Worm (Caenorhabditis elegans): ENCODE measurements around the gene evl-14.

Gene evl-14

ce11 chrIII:4313061-4313962 lies at the start of gene evl-14, which contains the start of gene dcn-1:
Gene evl-14, minus strand, starts transcription at chrIII:4313128.
Gene dcn-1, plus strand, starts transcription at chrIII:4313912.
- TF ChIP-seq dao-5 (tag; optimal IDR thresholded peaks at IDR 0.05) (no peak), W03F9.2 (tag; optimal IDR thresholded peaks at IDR 0.05) (peak; percentile 50)

ce11 chrIII:4362332-4362731 lies 49.4 kb upstream of the evl-14 start:
- TF ChIP-seq him-1 (tag; optimal IDR thresholded peaks at IDR 0.05) (no peak), W03F9.2 (tag; optimal IDR thresholded peaks at IDR 0.05) (no peak), dao-5 (tag; optimal IDR thresholded peaks at IDR 0.05) (no peak)

DNA sequence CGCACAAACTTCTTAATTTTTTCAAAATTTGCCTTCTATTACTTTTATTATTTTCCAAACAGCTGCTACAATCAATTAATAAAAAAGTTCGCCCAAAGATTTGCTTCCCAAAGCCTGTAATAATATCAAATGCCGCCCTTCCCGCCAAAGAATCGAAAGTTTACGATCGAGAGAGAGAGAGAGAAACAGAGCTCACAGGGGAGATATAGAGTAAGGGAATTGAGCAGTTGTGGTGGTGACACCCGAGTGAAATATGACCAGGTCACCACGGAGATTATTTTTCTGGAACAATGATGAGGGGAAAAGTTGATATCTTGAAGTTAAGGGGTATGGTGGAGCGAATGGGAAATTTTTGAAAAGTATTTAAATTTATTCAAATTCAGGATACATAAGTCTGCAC lies 47.0 kb upstream of the evl-14 start:
- TF ChIP-seq W03F9.2 (tag; optimal IDR thresholded peaks at IDR 0.05) (no peak), dao-5 (tag; optimal IDR thresholded peaks at IDR 0.05) (no peak), him-1 (tag; optimal IDR thresholded peaks at IDR 0.05) (no peak)

DNA sequence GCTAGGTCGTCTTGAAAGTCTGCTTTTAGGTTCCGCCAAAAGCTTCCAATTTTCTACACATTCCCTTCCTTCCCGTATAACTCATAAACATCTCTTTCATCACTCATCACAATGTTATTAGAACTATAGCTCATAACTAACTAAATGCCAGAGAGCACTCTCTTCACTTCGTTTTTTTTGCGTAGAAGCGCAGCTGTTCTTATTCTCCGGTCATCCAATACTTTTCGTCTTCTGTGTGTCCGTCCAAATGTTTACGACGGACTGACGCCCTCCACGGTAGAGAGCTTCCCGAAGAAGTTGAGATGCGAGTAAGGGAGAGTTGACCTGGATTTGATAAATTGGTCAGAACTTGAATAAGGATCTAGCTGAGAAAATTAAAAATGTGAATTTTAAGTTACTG lies 46.3 kb upstream of the evl-14 start:
- TF ChIP-seq him-1 (tag; optimal IDR thresholded peaks at IDR 0.05) (no peak), W03F9.2 (tag; optimal IDR thresholded peaks at IDR 0.05) (no peak), dao-5 (tag; optimal IDR thresholded peaks at IDR 0.05) (no peak)

- TF ChIP-seq him-1 (tag; optimal IDR thresholded peaks at IDR 0.05) (no peak), dao-5 (tag; optimal IDR thresholded peaks at IDR 0.05) (no peak), W03F9.2 (tag; optimal IDR thresholded peaks at IDR 0.05) (no peak)
These were observed 45.4 kb upstream of the evl-14 start for ce11 chrIII:4358345-4358744.

ce11 chrIII:4357438-4357837 lies 44.5 kb upstream of the evl-14 start:
- TF ChIP-seq dao-5 (tag; optimal IDR thresholded peaks at IDR 0.05) = no peak
- no peak for TF ChIP-seq W03F9.2 (tag; optimal IDR thresholded peaks at IDR 0.05)
- TF ChIP-seq him-1 (tag; optimal IDR thresholded peaks at IDR 0.05) = no peak

- TF ChIP-seq him-1 (tag; optimal IDR thresholded peaks at IDR 0.05) = no peak
- no peak for TF ChIP-seq W03F9.2 (tag; optimal IDR thresholded peaks at IDR 0.05)
- TF ChIP-seq dao-5 (tag; optimal IDR thresholded peaks at IDR 0.05) = no peak
These were observed 43.5 kb upstream of the evl-14 start, which contains the start of gene mnp-1 for ce11 chrIII:4356384-4356783. Gene mnp-1, plus strand, starts transcription at chrIII:4356594.

- TF ChIP-seq him-1 (tag; optimal IDR thresholded peaks at IDR 0.05) = no peak
These were observed 36.9 kb upstream of the evl-14 start, which contains the start of gene B0285.6 for ce11 chrIII:4349799-4350198. Gene B0285.6, plus strand, starts transcription at chrIII:4350099.

DNA sequence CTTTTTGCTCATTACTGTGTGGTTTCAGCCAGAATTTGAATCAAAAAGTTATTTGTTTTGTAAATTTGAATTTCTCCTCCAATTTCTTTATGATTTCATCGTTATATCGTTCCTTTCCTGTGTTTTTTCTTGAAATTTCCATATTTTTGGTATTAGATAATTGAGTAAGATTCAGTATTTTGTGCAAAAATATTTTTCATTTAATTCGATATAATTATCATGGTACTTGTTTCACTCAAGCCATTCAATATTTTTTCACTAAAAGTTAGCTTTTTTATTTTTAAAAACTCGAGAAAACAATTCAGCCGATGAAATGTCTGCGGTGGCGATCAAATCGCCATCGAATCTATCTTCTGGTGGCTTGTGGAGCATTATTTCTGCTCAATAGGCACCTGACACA lies 32.1 kb upstream of the evl-14 start, which contains the start of gene hse-5:
Gene hse-5, plus strand, starts transcription at position 301 of the 400 bp plus-strand sequence.
- TF ChIP-seq W03F9.2 (tag; optimal IDR thresholded peaks at IDR 0.05) (no peak), dao-5 (tag; optimal IDR thresholded peaks at IDR 0.05) (no peak), him-1 (tag; optimal IDR thresholded peaks at IDR 0.05) (no peak)

ce11 chrIII:4343070-4343469 lies 30.1 kb upstream of the evl-14 start, which contains the start of the genes B0285.3 and lcmt-1:
Gene B0285.3, minus strand, starts transcription at chrIII:4343336.
Gene lcmt-1, plus strand, starts transcription at chrIII:4343446.
- TF ChIP-seq W03F9.2 (tag; optimal IDR thresholded peaks at IDR 0.05) (peak; percentile 55), dao-5 (tag; optimal IDR thresholded peaks at IDR 0.05) (no peak)

DNA sequence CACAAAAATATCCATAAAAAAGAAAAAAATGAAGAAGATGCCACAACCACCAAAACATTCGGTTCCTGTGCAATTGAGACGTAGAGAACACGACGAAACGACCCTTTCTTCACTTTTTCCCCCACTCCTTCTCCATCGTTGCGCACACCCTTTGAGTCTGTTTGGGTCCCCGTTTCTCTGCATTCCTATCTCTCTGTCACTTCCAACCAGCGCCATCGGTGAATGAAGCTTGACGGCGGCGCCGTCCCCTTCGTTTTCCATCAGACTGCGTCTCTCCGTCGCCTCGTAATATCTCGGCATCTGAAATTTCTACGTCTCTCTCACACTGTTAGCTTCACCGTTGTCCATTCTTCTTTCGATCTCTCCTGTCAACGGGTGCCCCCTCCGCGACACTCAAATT lies 22.7 kb upstream of the evl-14 start:
- TF ChIP-seq W03F9.2 (tag; optimal IDR thresholded peaks at IDR 0.05) (peak; percentile 27), dao-5 (tag; optimal IDR thresholded peaks at IDR 0.05) (no peak), him-1 (tag; optimal IDR thresholded peaks at IDR 0.05) (no peak)

DNA sequence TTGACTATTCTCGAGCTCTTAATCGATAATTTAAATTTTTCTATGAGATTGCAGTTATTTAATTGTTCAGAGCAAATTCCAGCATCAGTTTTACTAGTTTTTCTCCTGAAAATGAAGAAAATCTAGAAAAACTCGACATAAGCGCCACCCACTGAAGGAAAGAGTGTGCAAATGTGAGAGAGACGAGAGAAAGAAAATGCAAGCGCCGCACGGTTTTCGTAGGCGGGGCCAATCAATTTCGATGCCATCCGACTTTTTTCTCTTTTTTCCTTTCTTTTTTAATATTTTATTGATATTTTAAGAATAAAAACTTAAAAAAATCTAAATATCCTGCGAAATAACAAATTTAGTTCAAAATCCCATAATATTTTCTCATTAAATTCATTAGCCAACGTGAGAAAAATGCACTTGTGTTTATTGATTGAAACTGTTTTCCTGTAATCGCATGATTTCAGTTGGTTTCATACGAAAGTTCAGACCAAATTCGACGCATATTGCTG lies 19.7 kb upstream of the evl-14 start, which contains the start of gene cdk-12:
Gene cdk-12, plus strand, starts transcription at position 450 of the 500 bp plus-strand sequence.
- TF ChIP-seq him-1 (tag; optimal IDR thresholded peaks at IDR 0.05) = no peak
- peak; percentile 67 for TF ChIP-seq W03F9.2 (tag; optimal IDR thresholded peaks at IDR 0.05)

- TF ChIP-seq him-1 (tag; optimal IDR thresholded peaks at IDR 0.05) (no peak), dao-5 (tag; optimal IDR thresholded peaks at IDR 0.05) (no peak)
These were observed 18.1 kb upstream of the evl-14 start, which contains the start of gene gly-6 for ce11 chrIII:4330984-4331383. Gene gly-6, minus strand, starts transcription at chrIII:4331228.

ce11 chrIII:4328208-4328987 lies 15.5 kb upstream of the evl-14 start:
- TF ChIP-seq dao-5 (tag; optimal IDR thresholded peaks at IDR 0.05) (no peak), W03F9.2 (tag; optimal IDR thresholded peaks at IDR 0.05) (no peak), him-1 (tag; optimal IDR thresholded peaks at IDR 0.05) (no peak)

Data from whole organism, L4/young adult.